Fruit fly (Drosophila melanogaster) whole organism, pupa: ENCODE data around the gene CG1105.

Experiments used
- CG12605 ChIP-seq: fragments of 200-800 bp; sonication (Bioruptor generic); IDR thresholded peaks from 2 replicates; pipeline ENCODE4 v1.3.6; 2022; ENCODE audit warnings: missing biosample characterization, missing genetic modification characterization
- Snoo ChIP-seq: fragments of 200-800 bp; sonication (Bioruptor generic); optimal IDR thresholded peaks from 3 replicates; lab custom pipeline; 2017; ENCODE audit warnings: missing biosample characterization, mild to moderate bottlenecking, missing genetic modification characterization, inconsistent platforms

- TF ChIP-seq CG12605 (GFP tag; lab: Robert Waterston, UW): no peak
- no peak for TF ChIP-seq Snoo (tag; lab: Kevin White, UChicago)
These were observed 25.0 kb upstream of the CG1105 start for dm6 chr3R:7091904-7092303.
